Fruit fly (Drosophila melanogaster) whole organism, prepupa: ENCODE data around the gene Sfp84E.

Experiments used
- Blimp-1 ChIP-seq: fragments of 200-800 bp; sonication (Bioruptor generic); optimal IDR thresholded peaks from 3 replicates; lab custom pipeline; 2017; ENCODE audit warnings: missing biosample characterization, missing genetic modification characterization, mild to moderate bottlenecking, moderate library complexity, missing genetic modification reagents
- CG10631 ChIP-seq: fragments of 200-800 bp; sonication (Bioruptor generic); optimal IDR thresholded peaks from 2 replicates; lab custom pipeline; 2016; ENCODE audit warnings: missing biosample characterization, missing genetic modification characterization
- CG11762 ChIP-seq: fragments of 200-800 bp; sonication (Bioruptor generic); optimal IDR thresholded peaks from 3 replicates; lab custom pipeline; 2016; ENCODE audit warnings: missing biosample characterization, missing genetic modification characterization; ENCODE audit not compliant: insufficient read depth
- CG11902 ChIP-seq: fragments of 200-800 bp; sonication (Bioruptor generic); optimal IDR thresholded peaks from 3 replicates; lab custom pipeline; 2016; ENCODE audit warnings: missing biosample characterization, missing genetic modification characterization
- CG15336 ChIP-seq: fragments of 200-800 bp; sonication (Bioruptor generic); IDR thresholded peaks from 2 replicates; pipeline ENCODE4 v1.3.6; 2022; ENCODE audit warnings: missing biosample characterization, missing genetic modification characterization
- CG16779 ChIP-seq: fragments of 200-800 bp; sonication (Bioruptor generic); optimal IDR thresholded peaks from 3 replicates; lab custom pipeline; 2017; ENCODE audit warnings: missing biosample characterization, mild to moderate bottlenecking, missing genetic modification characterization
- CG3032 ChIP-seq: fragments of 200-800 bp; optimal IDR thresholded peaks from 2 replicates; lab custom pipeline; 2019; ENCODE audit warnings: missing biosample characterization, mild to moderate bottlenecking, missing genetic modification characterization, moderate library complexity
- CG31627 ChIP-seq: fragments of 200-800 bp; sonication (Bioruptor generic); optimal IDR thresholded peaks from 3 replicates; lab custom pipeline; 2016; ENCODE audit warnings: missing biosample characterization, missing genetic modification characterization
- CG32006 ChIP-seq: fragments of 200-800 bp; sonication (Bioruptor generic); optimal IDR thresholded peaks from 3 replicates; lab custom pipeline; 2017; ENCODE audit warnings: missing biosample characterization, mild to moderate bottlenecking, missing genetic modification characterization
- CG3919 ChIP-seq: fragments of 200-800 bp; sonication (Bioruptor generic); optimal IDR thresholded peaks from 3 replicates; lab custom pipeline; 2016; ENCODE audit warnings: missing biosample characterization, missing genetic modification characterization
- CG4318 ChIP-seq: fragments of 200-800 bp; sonication (Bioruptor generic); optimal IDR thresholded peaks from 3 replicates; lab custom pipeline; 2017; ENCODE audit warnings: missing biosample characterization, mild to moderate bottlenecking, missing genetic modification characterization
- CG6163 ChIP-seq: fragments of 200-800 bp; sonication (Bioruptor generic); IDR thresholded peaks from 3 replicates; pipeline ENCODE4 v1.3.6; 2022; ENCODE audit warnings: missing biosample characterization, missing genetic modification characterization
- CG6276 ChIP-seq: fragments of 200-800 bp; sonication (Bioruptor generic); optimal IDR thresholded peaks from 2 replicates; lab custom pipeline; 2017; ENCODE audit warnings: missing biosample characterization, mild to moderate bottlenecking, missing genetic modification characterization
- CG6808 ChIP-seq: fragments of 200-800 bp; sonication (Bioruptor generic); optimal IDR thresholded peaks from 3 replicates; lab custom pipeline; 2017; ENCODE audit warnings: missing biosample characterization, missing genetic modification characterization, mild to moderate bottlenecking, moderate library complexity, missing genetic modification reagents
- CG6854 ChIP-seq: fragments of 200-800 bp; sonication (Bioruptor generic); optimal IDR thresholded peaks from 2 replicates; lab custom pipeline; 2017; ENCODE audit warnings: missing biosample characterization, mild to moderate bottlenecking, missing genetic modification characterization
- CG7368 ChIP-seq: fragments of 200-800 bp; sonication (Bioruptor generic); optimal IDR thresholded peaks from 3 replicates; lab custom pipeline; 2016; ENCODE audit warnings: missing biosample characterization, missing genetic modification characterization
- CG8119 ChIP-seq: fragments of 200-800 bp; sonication (Bioruptor generic); IDR thresholded peaks from 3 replicates; pipeline ENCODE4 v1.3.6; 2022; ENCODE audit warnings: missing biosample characterization, missing genetic modification characterization
- CG8319 ChIP-seq: fragments of 200-800 bp; sonication (Bioruptor generic); optimal IDR thresholded peaks from 3 replicates; lab custom pipeline; 2016; ENCODE audit warnings: missing biosample characterization, missing genetic modification characterization
- CG8632 ChIP-seq: fragments of 200-800 bp; sonication (Bioruptor generic); optimal IDR thresholded peaks from 3 replicates; lab custom pipeline; 2016; ENCODE audit warnings: missing biosample characterization, missing genetic modification characterization
- Eip78C ChIP-seq: fragments of 200-800 bp; sonication (Bioruptor generic); peaks from one replicate; lab custom pipeline; 2016; ENCODE audit warnings: missing biosample characterization, missing genetic modification characterization
- Eip93F ChIP-seq: fragments of 200-800 bp; sonication (Bioruptor generic); optimal IDR thresholded peaks from 2 replicates; lab custom pipeline; 2016; ENCODE audit warnings: missing biosample characterization, mild to moderate bottlenecking, missing genetic modification characterization
- Ets21C ChIP-seq: fragments of 200-800 bp; sonication (Bioruptor generic); optimal IDR thresholded peaks from 3 replicates; lab custom pipeline; 2016; ENCODE audit warnings: missing biosample characterization, missing genetic modification characterization
- Ets96B ChIP-seq: fragments of 200-800 bp; optimal IDR thresholded peaks from 2 replicates; lab custom pipeline; 2019; ENCODE audit warnings: missing biosample characterization, mild to moderate bottlenecking, missing genetic modification characterization, moderate library complexity
- Gug ChIP-seq: fragments of 200-800 bp; sonication (Bioruptor generic); IDR thresholded peaks from 2 replicates; pipeline ENCODE4 v1.3.6; 2022; ENCODE audit warnings: missing biosample characterization, missing genetic modification characterization
- Hr38 ChIP-seq: sonication (Bioruptor generic); optimal IDR thresholded peaks from 2 replicates; lab custom pipeline; 2016; ENCODE audit warnings: missing biosample characterization, missing genetic modification characterization
- Hr39 ChIP-seq: fragments of 200-800 bp; sonication (Bioruptor generic); optimal IDR thresholded peaks from 2 replicates; lab custom pipeline; 2016; ENCODE audit warnings: missing biosample characterization, missing genetic modification characterization
- Hr4 ChIP-seq: fragments of 200-800 bp; sonication (Bioruptor generic); optimal IDR thresholded peaks from 3 replicates; lab custom pipeline; 2016; ENCODE audit warnings: missing biosample characterization, missing genetic modification characterization
- Met ChIP-seq: fragments of 200-800 bp; sonication (Bioruptor generic); optimal IDR thresholded peaks from 3 replicates; lab custom pipeline; 2016; ENCODE audit warnings: missing biosample characterization, missing genetic modification characterization
- OdsH ChIP-seq: fragments of 200-800 bp; sonication (Bioruptor generic); optimal IDR thresholded peaks from 3 replicates; lab custom pipeline; 2016; ENCODE audit warnings: missing biosample characterization, missing genetic modification characterization
- Sox102F ChIP-seq: fragments of 200-800 bp; sonication (Bioruptor generic); optimal IDR thresholded peaks from 2 replicates; lab custom pipeline; 2016; ENCODE audit warnings: missing biosample characterization, mild to moderate bottlenecking, missing genetic modification characterization
- Sox15 ChIP-seq: fragments of 200-800 bp; sonication (Bioruptor generic); optimal IDR thresholded peaks from 3 replicates; lab custom pipeline; 2016; ENCODE audit warnings: missing biosample characterization, missing genetic modification characterization
- achi ChIP-seq: fragments of 200-800 bp; sonication (Bioruptor generic); optimal IDR thresholded peaks from 3 replicates; lab custom pipeline; 2016; ENCODE audit warnings: missing biosample characterization, missing genetic modification characterization
- acj6 ChIP-seq: fragments of 200-800 bp; sonication (Bioruptor generic); optimal IDR thresholded peaks from 3 replicates; lab custom pipeline; 2016; ENCODE audit warnings: missing biosample characterization, missing genetic modification characterization
- dac ChIP-seq: fragments of 200-800 bp; sonication (Bioruptor generic); optimal IDR thresholded peaks from 2 replicates; lab custom pipeline; 2017; ENCODE audit warnings: missing biosample characterization, mild to moderate bottlenecking, missing genetic modification characterization
- dsx ChIP-seq: fragments of 200-800 bp; optimal IDR thresholded peaks from 3 replicates; lab custom pipeline; 2019; ENCODE audit warnings: missing biosample characterization, mild to moderate bottlenecking, missing genetic modification characterization, moderate library complexity; ENCODE audit not compliant: poor library complexity, severe bottlenecking
- esn ChIP-seq: fragments of 200-800 bp; sonication (Bioruptor generic); optimal IDR thresholded peaks from 2 replicates; lab custom pipeline; 2016; ENCODE audit warnings: missing biosample characterization, mild to moderate bottlenecking, missing genetic modification characterization, moderate library complexity
- fd59A ChIP-seq: fragments of 200-800 bp; sonication (Bioruptor generic); optimal IDR thresholded peaks from 2 replicates; lab custom pipeline; 2017; ENCODE audit warnings: missing biosample characterization, mild to moderate bottlenecking, missing genetic modification characterization, missing genetic modification reagents
- fd85E ChIP-seq: fragments of 200-800 bp; sonication (Bioruptor generic); optimal IDR thresholded peaks from 3 replicates; lab custom pipeline; 2016; ENCODE audit warnings: missing biosample characterization, missing genetic modification characterization
- fkh ChIP-seq: fragments of 200-800 bp; sonication (Bioruptor generic); optimal IDR thresholded peaks from 3 replicates; lab custom pipeline; 2017; ENCODE audit warnings: missing biosample characterization, mild to moderate bottlenecking, missing genetic modification characterization, moderate library complexity
- lz ChIP-seq: fragments of 200-800 bp; sonication (Bioruptor generic); optimal IDR thresholded peaks from 3 replicates; lab custom pipeline; 2016; ENCODE audit warnings: missing biosample characterization, missing genetic modification characterization
- net ChIP-seq: fragments of 200-800 bp; sonication (Bioruptor generic); optimal IDR thresholded peaks from 3 replicates; lab custom pipeline; 2016; ENCODE audit warnings: missing biosample characterization, missing genetic modification characterization
- pdm3 ChIP-seq: fragments of 200-800 bp; sonication (Bioruptor generic); optimal IDR thresholded peaks from 3 replicates; lab custom pipeline; 2016; ENCODE audit warnings: missing biosample characterization, missing genetic modification characterization
- salr ChIP-seq, 2 experiments: fragments of 200-800 bp; sonication (Bioruptor generic); optimal IDR thresholded peaks; 3 replicates each; lab custom pipeline; 2016 to 2018; ENCODE audit warnings: missing biosample characterization in 2 of 2, missing genetic modification characterization in 2 of 2, mild to moderate bottlenecking in 1 of 2
- spab ChIP-seq: fragments of 200-800 bp; sonication (Bioruptor generic); optimal IDR thresholded peaks from 2 replicates; lab custom pipeline; 2017; ENCODE audit warnings: missing biosample characterization, mild to moderate bottlenecking, missing genetic modification characterization, missing genetic modification reagents
- ss ChIP-seq, 2 experiments: fragments of 200-800 bp; sonication (Bioruptor generic); optimal IDR thresholded peaks; 2 replicates in 1 of 2; 3 replicates in 1 of 2; lab custom pipeline; 2017 to 2018; ENCODE audit warnings: mild to moderate bottlenecking in 2 of 2, missing biosample characterization in 2 of 2, missing genetic modification characterization in 2 of 2, moderate library complexity in 1 of 2
- topi ChIP-seq: fragments of 200-800 bp; sonication (Bioruptor generic); optimal IDR thresholded peaks from 3 replicates; lab custom pipeline; 2016; ENCODE audit warnings: missing biosample characterization, missing genetic modification characterization
- vri ChIP-seq: fragments of 200-800 bp; sonication (Bioruptor generic); optimal IDR thresholded peaks from 3 replicates; lab custom pipeline; 2016; ENCODE audit warnings: missing biosample characterization, mild to moderate bottlenecking, missing genetic modification characterization

Sfp84E gene

dm6 chr3R:7980222-7980621, at the start of gene Sfp84E:
Gene Sfp84E (minus strand): TSS chr3R:7980322.
- TF ChIP-seq CG15336 (GFP tag; lab: Robert Waterston, UW) (no peak), CG10631 (GFP tag; lab: Kevin White, UChicago) (no peak), Blimp-1 (GFP tag; lab: Kevin White, UChicago) (no peak), salr (GFP tag; optimal IDR thresholded peaks at IDR 0.05; lab: Kevin White, UChicago) (no peak), OdsH (no peak), CG31627 (GFP tag; lab: Kevin White, UChicago) (no peak), Ets21C (GFP tag; lab: Kevin White, UChicago) (no peak), vri (GFP tag; lab: Kevin White, UChicago) (no peak), CG8119 (GFP tag; lab: Robert Waterston, UW) (no peak), CG7368 (GFP tag; lab: Kevin White, UChicago) (no peak), esn (GFP tag; lab: Kevin White, UChicago) (no peak), CG8319 (GFP tag; lab: Kevin White, UChicago) (no peak), Met (GFP tag; lab: Kevin White, UChicago) (no peak), Sox102F (GFP tag; lab: Kevin White, UChicago) (no peak), CG6808 (GFP tag; lab: Kevin White, UChicago) (no peak), fd85E (GFP tag; lab: Kevin White, UChicago) (no peak), CG3032 (no peak)

dm6 chr3R:8029496-8030013, 49.4 kb upstream of the Sfp84E start, which contains the start of gene ImpE3:
Gene ImpE3 (minus strand): TSS chr3R:8029546.
- TF ChIP-seq CG11902 (GFP tag; lab: Kevin White, UChicago): no peak
- TF ChIP-seq fd85E (GFP tag; lab: Kevin White, UChicago): peak; percentile 27
- TF ChIP-seq CG11762: peak; percentile 33
- TF ChIP-seq CG15336 (GFP tag; lab: Robert Waterston, UW): no peak
- no peak for TF ChIP-seq fkh (GFP tag; lab: Kevin White, UChicago)
- TF ChIP-seq Met (GFP tag; lab: Kevin White, UChicago): peak; percentile 82
- peak; percentile 31 for TF ChIP-seq CG6854 (GFP tag; lab: Kevin White, UChicago)
- TF ChIP-seq acj6 (GFP tag; lab: Kevin White, UChicago): peak; percentile 53
- TF ChIP-seq spab (GFP tag; lab: Kevin White, UChicago): no peak
- TF ChIP-seq Sox102F (GFP tag; lab: Kevin White, UChicago): peak; percentile 83
- TF ChIP-seq CG7368 (GFP tag; lab: Kevin White, UChicago): peak; percentile 23
- peak; percentile 86 for TF ChIP-seq Eip93F (GFP tag; lab: Kevin White, UChicago)
- TF ChIP-seq achi (GFP tag; lab: Kevin White, UChicago): peak; percentile 53
- peak; percentile 81 for TF ChIP-seq lz (GFP tag; lab: Kevin White, UChicago)
- peak; percentile 23 for TF ChIP-seq CG10631 (GFP tag; lab: Kevin White, UChicago)
- TF ChIP-seq Blimp-1 (GFP tag; lab: Kevin White, UChicago): no peak
- TF ChIP-seq CG16779 (tag; lab: Kevin White, UChicago): no peak
- TF ChIP-seq CG8632 (GFP tag; lab: Kevin White, UChicago): peak; percentile 68
- peak; percentile 58 for TF ChIP-seq pdm3 (GFP tag; lab: Kevin White, UChicago)
- peak; percentile 57 for TF ChIP-seq CG3919 (GFP tag; lab: Kevin White, UChicago)
- peak; percentile 30 for TF ChIP-seq net (GFP tag; lab: Kevin White, UChicago)
- TF ChIP-seq CG6276 (GFP tag; lab: Kevin White, UChicago): peak; percentile 55
- peak; percentile 37 for TF ChIP-seq CG6808 (GFP tag; lab: Kevin White, UChicago)
- peak; percentile 87 for TF ChIP-seq Eip78C (GFP tag; lab: Kevin White, UChicago)
- peak; percentile 29 for TF ChIP-seq Sox15 (GFP tag; lab: Kevin White, UChicago)
- TF ChIP-seq Ets96B: peak; percentile 13
- TF ChIP-seq Gug (GFP tag; lab: Robert Waterston, UW): no peak
- peak; percentile 79 for TF ChIP-seq topi (GFP tag; lab: Kevin White, UChicago)
- TF ChIP-seq CG6163: 0 out of 3 replicates have a peak, but pooled peaks have one; percentile 9
- peak; percentile 21 for TF ChIP-seq CG8319 (GFP tag; lab: Kevin White, UChicago)
- peak; percentile 3 for TF ChIP-seq CG4318
- TF ChIP-seq fd59A (GFP tag; lab: Kevin White, UChicago): no peak
- peak; percentile 70 for TF ChIP-seq CG32006 (GFP tag; lab: Kevin White, UChicago)
- peak; percentile 80 for TF ChIP-seq vri (GFP tag; lab: Kevin White, UChicago)
- peak; percentile 51 for TF ChIP-seq Hr39 (GFP tag; lab: Kevin White, UChicago)
- TF ChIP-seq CG8119 (GFP tag; lab: Robert Waterston, UW): peak; percentile 41; the same call in 2 of the 3 replicates
- TF ChIP-seq dac: no peak
- peak; percentile 16 for TF ChIP-seq dsx (GFP tag; lab: Kevin White, UChicago)
- TF ChIP-seq Hr38 (GFP tag; lab: Kevin White, UChicago): no peak
- peak; percentile 26 for TF ChIP-seq CG3032
- TF ChIP-seq ss (GFP tag; optimal IDR thresholded peaks at IDR 0.05; lab: Kevin White, UChicago): peak in 1 of 2 experiments; percentile 2
- peak; percentile 50 for TF ChIP-seq Hr4 (GFP tag; lab: Kevin White, UChicago)
